Fruit fly (Drosophila melanogaster) whole organism, wandering third instar larva: Measurements from ENCODE around the gene CG18404.

Source experiments
- Abd-B ChIP-seq: fragments of >200 bp; optimal IDR thresholded peaks from 2 replicates; lab custom pipeline; 2017; ENCODE audit warnings: missing biosample characterization, missing genetic modification characterization
- CG32264 ChIP-seq: fragments of 200-800 bp; sonication (Bioruptor generic); optimal IDR thresholded peaks from 2 replicates; lab custom pipeline; 2016; ENCODE audit warnings: missing biosample characterization, missing genetic modification characterization
- CG9705 ChIP-seq: fragments of 200-800 bp; sonication (Bioruptor generic); optimal IDR thresholded peaks from 2 replicates; lab custom pipeline; 2018; ENCODE audit warnings: missing biosample characterization, mild to moderate bottlenecking, missing genetic modification characterization
- CrebA ChIP-seq: fragments of 200-800 bp; sonication (Bioruptor generic); optimal IDR thresholded peaks from 2 replicates; lab custom pipeline; 2016; ENCODE audit warnings: missing biosample characterization, mild to moderate bottlenecking, missing genetic modification characterization, borderline replicate concordance
- Dfd ChIP-seq: fragments of >200 bp; optimal IDR thresholded peaks from 2 replicates; lab custom pipeline; 2017; ENCODE audit warnings: missing biosample characterization, missing genetic modification characterization
- Dif ChIP-seq: fragments of 200-275, 200-300 bp; sonication (Bioruptor generic); optimal IDR thresholded peaks from 2 replicates; lab custom pipeline; 2018; ENCODE audit warnings: missing biosample characterization, missing genetic modification characterization; ENCODE audit not compliant: partially characterized antibody
- GATAd ChIP-seq: sonication (Bioruptor generic); optimal IDR thresholded peaks from 2 replicates; lab custom pipeline; 2016; ENCODE audit warnings: missing biosample characterization, missing genetic modification characterization
- HLH106 ChIP-seq: fragments of 200-800 bp; optimal IDR thresholded peaks from 3 replicates; lab custom pipeline; 2019; ENCODE audit warnings: missing biosample characterization, mild to moderate bottlenecking, missing genetic modification characterization, moderate library complexity
- Hnf4 ChIP-seq: fragments of 200-800 bp; sonication (Bioruptor generic); optimal IDR thresholded peaks from 2 replicates; lab custom pipeline; 2016; ENCODE audit warnings: missing biosample characterization, mild to moderate bottlenecking, missing genetic modification characterization
- Hr78 ChIP-seq: fragments of >200 bp; optimal IDR thresholded peaks from 2 replicates; lab custom pipeline; 2017; ENCODE audit warnings: missing biosample characterization, missing genetic modification characterization
- Hr83 ChIP-seq: fragments of 200-300 bp; sonication (Bioruptor generic); optimal IDR thresholded peaks from 2 replicates; lab custom pipeline; 2016; ENCODE audit warnings: missing biosample characterization, mild to moderate bottlenecking, missing genetic modification characterization, moderate library complexity; ENCODE audit not compliant: poor library complexity, severe bottlenecking
- Jra ChIP-seq: sonication (Bioruptor generic); optimal IDR thresholded peaks from 2 replicates; lab custom pipeline; 2016; ENCODE audit warnings: missing biosample characterization, missing genetic modification characterization
- N ChIP-seq: fragments of >200 bp; optimal IDR thresholded peaks from 2 replicates; lab custom pipeline; 2018; ENCODE audit warnings: missing biosample characterization, missing external identifiers, missing genetic modification characterization
- OdsH ChIP-seq: fragments of 200-800 bp; sonication (Bioruptor generic); optimal IDR thresholded peaks from 2 replicates; lab custom pipeline; 2016; ENCODE audit warnings: missing biosample characterization, mild to moderate bottlenecking, missing genetic modification characterization
- Rel ChIP-seq, 2 experiments: fragments of 200-800 bp; sonication (Bioruptor generic) in 1 of 2; optimal IDR thresholded peaks; 2 replicates in 1 of 2; 3 replicates in 1 of 2; lab custom pipeline; 2016 to 2019; ENCODE audit warnings: mild to moderate bottlenecking in 2 of 2, missing biosample characterization in 2 of 2, missing genetic modification characterization in 2 of 2, moderate library complexity in 1 of 2
- Sp1 ChIP-seq: fragments of 200-800 bp; sonication (Bioruptor generic); optimal IDR thresholded peaks from 3 replicates; lab custom pipeline; 2019; ENCODE audit warnings: missing biosample characterization, mild to moderate bottlenecking, missing genetic modification characterization, moderate library complexity
- Vsx2 ChIP-seq: fragments of 200-300, 225-300 bp; sonication (Bioruptor generic); optimal IDR thresholded peaks from 2 replicates; lab custom pipeline; 2018; ENCODE audit warnings: missing biosample characterization, missing genetic modification characterization; ENCODE audit not compliant: partially characterized antibody
- br ChIP-seq: fragments of 200-800 bp; sonication (Bioruptor generic); optimal IDR thresholded peaks from 2 replicates; lab custom pipeline; 2016; ENCODE audit warnings: missing biosample characterization, missing genetic modification characterization
- brk ChIP-seq: fragments of 200-800 bp; sonication (Bioruptor generic); optimal IDR thresholded peaks from 2 replicates; lab custom pipeline; 2016; ENCODE audit warnings: missing biosample characterization, mild to moderate bottlenecking, missing genetic modification characterization
- dl ChIP-seq, 2 experiments: fragments of 175-275, 200-275 bp in 1 of 2; fragments of 200-275 bp in 1 of 2; sonication (Bioruptor generic); optimal IDR thresholded peaks; lab custom pipeline; 2018; ENCODE audit warnings: mild to moderate bottlenecking in 2 of 2, missing biosample characterization in 2 of 2, missing genetic modification characterization in 2 of 2, moderate library complexity in 2 of 2; ENCODE audit not compliant: partially characterized antibody in 2 of 2, insufficient read depth in 1 of 2
- dmrt93B ChIP-seq: fragments of 200-800 bp; sonication (Bioruptor generic); optimal IDR thresholded peaks from 2 replicates; lab custom pipeline; 2018; ENCODE audit warnings: missing biosample characterization, mild to moderate bottlenecking, missing genetic modification characterization
- dsf ChIP-seq: sonication (Bioruptor generic); optimal IDR thresholded peaks from 2 replicates; lab custom pipeline; 2016; ENCODE audit warnings: missing biosample characterization, missing genetic modification characterization, borderline replicate concordance
- ey ChIP-seq: fragments of 200-800 bp; sonication (Bioruptor generic); optimal IDR thresholded peaks from 2 replicates; lab custom pipeline; 2016; ENCODE audit warnings: missing biosample characterization, missing genetic modification characterization
- foxo ChIP-seq, 2 experiments: fragments of 200-800 bp; sonication (Bioruptor generic); optimal IDR thresholded peaks; 2 replicates in 1 of 2; 3 replicates in 1 of 2; lab custom pipeline; 2016 to 2017; ENCODE audit warnings: missing biosample characterization in 2 of 2, missing genetic modification characterization in 2 of 2
- fru ChIP-seq: fragments of 200-800 bp; sonication (Bioruptor generic); optimal IDR thresholded peaks from 3 replicates; lab custom pipeline; 2016; ENCODE audit warnings: missing biosample characterization, mild to moderate bottlenecking, missing genetic modification characterization
- h ChIP-seq: fragments of 200-800 bp; sonication (Bioruptor generic); optimal IDR thresholded peaks from 3 replicates; lab custom pipeline; 2016; ENCODE audit warnings: missing biosample characterization, mild to moderate bottlenecking, missing genetic modification characterization
- pan ChIP-seq: fragments of >200 bp; optimal IDR thresholded peaks from 2 replicates; lab custom pipeline; 2017
- psq ChIP-seq: fragments of 200-800 bp; sonication (Bioruptor generic); optimal IDR thresholded peaks from 3 replicates; lab custom pipeline; 2017; ENCODE audit warnings: missing biosample characterization, mild to moderate bottlenecking, missing genetic modification characterization, moderate library complexity
- rgr ChIP-seq: fragments of 200-800 bp; sonication (Bioruptor generic); optimal IDR thresholded peaks from 3 replicates; lab custom pipeline; 2016; ENCODE audit warnings: missing biosample characterization, mild to moderate bottlenecking, missing genetic modification characterization
- sage ChIP-seq: fragments of 200-800 bp; sonication (Bioruptor generic); optimal IDR thresholded peaks from 2 replicates; lab custom pipeline; 2016; ENCODE audit warnings: missing biosample characterization, mild to moderate bottlenecking, missing genetic modification characterization
- sv ChIP-seq: fragments of 200-800 bp; sonication (Bioruptor generic); optimal IDR thresholded peaks from 3 replicates; lab custom pipeline; 2016; ENCODE audit warnings: missing biosample characterization, missing genetic modification characterization
- tai ChIP-seq: sonication (Bioruptor generic); optimal IDR thresholded peaks from 2 replicates; lab custom pipeline; 2016; ENCODE audit warnings: missing biosample characterization, missing genetic modification characterization
- usp ChIP-seq: fragments of >200 bp; optimal IDR thresholded peaks from 2 replicates; lab custom pipeline; 2017; ENCODE audit warnings: missing biosample characterization, missing genetic modification characterization
- woc ChIP-seq: sonication (Bioruptor generic); optimal IDR thresholded peaks from 2 replicates; lab custom pipeline; 2016; ENCODE audit warnings: missing biosample characterization, mild to moderate bottlenecking, missing genetic modification characterization

Gene CG18404

DNA sequence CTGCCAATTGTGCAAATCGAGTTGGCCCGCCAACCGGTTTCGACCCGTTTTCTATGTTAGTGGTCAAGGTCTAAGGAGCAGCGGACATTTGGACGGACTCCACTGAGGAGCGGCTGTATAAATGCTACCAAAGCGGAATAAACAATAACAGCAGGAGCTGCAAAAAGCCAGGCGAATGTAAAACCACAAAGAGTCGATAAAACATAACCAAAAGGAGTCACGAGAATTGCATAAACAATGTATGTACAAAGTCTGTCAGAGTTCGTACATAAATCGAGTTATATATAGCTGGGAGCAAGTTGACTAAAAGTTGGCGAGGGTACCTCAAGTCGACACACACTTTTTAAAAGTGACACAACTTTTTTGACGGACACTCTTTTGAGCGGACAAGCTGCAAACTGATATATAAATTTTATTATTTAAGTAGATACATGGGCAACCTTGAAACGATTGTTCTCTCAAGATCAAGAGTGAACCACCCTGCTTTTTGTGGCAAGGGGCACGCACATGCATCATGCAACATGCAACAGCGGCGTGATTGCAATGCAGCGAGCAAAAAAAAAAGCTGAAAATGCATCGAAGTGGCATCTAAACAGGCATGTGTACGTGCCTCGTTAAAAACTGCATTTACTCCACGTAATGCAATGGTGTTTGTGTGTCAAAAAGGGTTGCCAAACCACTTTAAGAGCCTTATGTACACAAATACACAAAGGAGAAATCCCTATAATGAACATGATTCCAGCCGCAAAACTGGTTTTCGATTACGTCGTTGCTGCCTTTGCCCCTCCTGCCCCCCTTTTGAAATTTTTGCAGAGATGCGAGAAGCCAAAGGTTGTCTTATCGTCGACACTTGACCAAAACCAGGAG is 2.5 kb downstream of the CG18404 start (continued):
- no peak for TF ChIP-seq GATAd (GFP tag; lab: Kevin White, UChicago)

DNA sequence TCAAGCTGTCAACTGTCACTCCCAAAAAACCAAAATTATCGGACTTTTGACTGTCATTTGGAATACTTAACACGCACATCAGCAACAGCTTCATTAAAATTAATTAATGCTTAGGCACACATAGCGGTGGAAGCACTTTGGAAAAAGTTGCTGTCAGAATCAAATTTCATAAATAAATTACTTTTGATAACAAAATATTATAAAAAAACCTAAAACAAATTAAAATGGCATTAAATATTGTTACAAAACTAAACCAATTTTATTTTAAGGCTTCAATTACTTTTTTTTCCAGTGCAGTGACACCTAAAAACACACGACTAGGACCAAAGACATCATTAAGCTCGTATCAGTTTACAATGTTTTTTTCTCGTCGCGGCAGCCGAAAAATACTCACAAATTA is 3.3 kb downstream of the CG18404 start:
- TF ChIP-seq fru = peak; percentile 21
- no peak for TF ChIP-seq dl (GFP tag; optimal IDR thresholded peaks at IDR 0.05; lab: Kevin White, UChicago; ENCODE audit: insufficient read depth in 1 of 2, partially characterized antibody in 2 of 2)
- TF ChIP-seq h (GFP tag; lab: Kevin White, UChicago) = peak; percentile 71
- TF ChIP-seq Dif = no peak
- TF ChIP-seq Hr83 (GFP tag; lab: Kevin White, UChicago) = no peak
- TF ChIP-seq foxo (GFP tag; optimal IDR thresholded peaks at IDR 0.05; lab: Kevin White, UChicago) = peak in 1 of 2 experiments; percentile 39
- TF ChIP-seq rgr (GFP tag; lab: Kevin White, UChicago) = peak; percentile 43
- peak; percentile 14 for TF ChIP-seq br (GFP tag; lab: Kevin White, UChicago)
- TF ChIP-seq sage (GFP tag; lab: Kevin White, UChicago) = no peak
- TF ChIP-seq CG32264 (GFP tag; lab: Kevin White, UChicago) = no peak
- TF ChIP-seq dmrt93B (GFP tag; lab: Kevin White, UChicago) = peak; percentile 26
- peak; percentile 29 for TF ChIP-seq OdsH (GFP tag; lab: Kevin White, UChicago)
- peak; percentile 66 for TF ChIP-seq HLH106
- TF ChIP-seq Sp1 (GFP tag; lab: Kevin White, UChicago) = peak; percentile 59

DNA sequence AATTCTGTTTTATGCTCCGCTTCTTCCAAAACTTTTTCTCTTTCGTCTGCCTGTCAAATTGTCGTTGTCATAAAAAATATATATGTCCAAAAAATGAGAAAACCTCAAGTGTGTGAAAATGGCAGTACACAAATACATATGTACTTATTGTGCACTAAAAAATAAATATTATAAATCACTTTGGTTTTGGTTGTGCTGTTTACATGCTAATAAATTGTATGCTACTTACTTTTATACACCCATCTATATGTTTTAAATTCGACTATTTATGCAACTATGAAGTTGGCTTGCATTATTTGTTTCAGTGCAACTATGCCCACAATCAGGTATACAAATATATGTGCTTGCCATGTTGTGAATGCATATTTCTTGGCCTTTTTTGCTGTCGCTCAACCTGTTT is 4.6 kb downstream of the CG18404 start:
- TF ChIP-seq h (GFP tag; lab: Kevin White, UChicago) (peak; percentile 96), Dif (no peak), sv (GFP tag; lab: Kevin White, UChicago) (no peak), Sp1 (GFP tag; lab: Kevin White, UChicago) (peak; percentile 86), foxo (GFP tag; optimal IDR thresholded peaks at IDR 0.05; lab: Kevin White, UChicago) (peak in 1 of 2 experiments; percentile 92), CrebA (GFP tag; lab: Kevin White, UChicago) (peak; percentile 74), dsf (GFP tag; lab: Kevin White, UChicago) (peak; percentile 23), rgr (GFP tag; lab: Kevin White, UChicago) (peak; percentile 91), Dfd (GFP tag; lab: Kevin White, UChicago) (no peak), Vsx2 (GFP tag; lab: Kevin White, UChicago) (no peak), psq (GFP tag; lab: Kevin White, UChicago) (peak; percentile 89), Hr78 (no peak), N (GFP tag; lab: Kevin White, UChicago) (no peak), Rel (GFP tag; optimal IDR thresholded peaks at IDR 0.05; lab: Kevin White, UChicago) (peak; percentile 70), Rel (tag; optimal IDR thresholded peaks at IDR 0.05; lab: Kevin White, UChicago) (peak; percentile 49), Hnf4 (peak; percentile 88), tai (GFP tag; lab: Kevin White, UChicago) (no peak), dmrt93B (GFP tag; lab: Kevin White, UChicago) (peak; percentile 63), usp (GFP tag; lab: Kevin White, UChicago) (no peak), br (GFP tag; lab: Kevin White, UChicago) (peak; percentile 87), sage (GFP tag; lab: Kevin White, UChicago) (peak; percentile 78), pan (lab: Kevin White, UChicago) (no peak), OdsH (GFP tag; lab: Kevin White, UChicago) (peak; percentile 93), CG9705 (GFP tag; lab: Kevin White, UChicago) (no peak), woc (GFP tag; lab: Kevin White, UChicago) (peak; percentile 83), fru (peak; percentile 96), brk (peak; percentile 82), HLH106 (peak; percentile 94), Hr83 (GFP tag; lab: Kevin White, UChicago) (no peak), Abd-B (no peak), dl (GFP tag; optimal IDR thresholded peaks at IDR 0.05; lab: Kevin White, UChicago; ENCODE audit: insufficient read depth in 1 of 2, partially characterized antibody in 2 of 2) (no peak), ey (GFP tag; lab: Kevin White, UChicago) (peak; percentile 86), Jra (GFP tag; lab: Kevin White, UChicago) (peak; percentile 79)
- TF ChIP-seq, all 38 proteins: peak for 19
